Fruit fly (Drosophila melanogaster) whole organism, adult: ENCODE data around the gene cyr.
A peak's percentile ranks its signal among the peaks of the same experiment; 100 is the strongest.

ENCODE experiments used
- CG11617 ChIP-seq: fragments of 200-800 bp; sonication (Bioruptor generic); optimal IDR thresholded peaks from 2 replicates; lab custom pipeline; 2017; ENCODE audit warnings: mild to moderate bottlenecking, missing biosample characterization, missing genetic modification reagents, missing genetic modification characterization
- CG12768 ChIP-seq: fragments of 200-800 bp; sonication (Bioruptor generic); optimal IDR thresholded peaks from 2 replicates; lab custom pipeline; 2017; ENCODE audit warnings: missing biosample characterization, missing genetic modification characterization, mild to moderate bottlenecking, moderate library complexity, missing genetic modification reagents
- CG14711 ChIP-seq: fragments of 200-800 bp; sonication (Bioruptor generic); optimal IDR thresholded peaks from 2 replicates; lab custom pipeline; 2018; ENCODE audit warnings: missing biosample characterization, mild to moderate bottlenecking, missing genetic modification characterization, moderate library complexity
- CG1620 ChIP-seq: fragments of 200-800 bp; sonication (Bioruptor generic); optimal IDR thresholded peaks from 2 replicates; lab custom pipeline; 2016; ENCODE audit warnings: missing biosample characterization, missing genetic modification characterization
- CG33017 ChIP-seq: fragments of 200-800 bp; sonication (Bioruptor generic); optimal IDR thresholded peaks from 2 replicates; lab custom pipeline; 2018; ENCODE audit warnings: missing biosample characterization, mild to moderate bottlenecking, missing genetic modification characterization, moderate library complexity
- CG5204 ChIP-seq: fragments of 200-800 bp; sonication (Bioruptor generic); optimal IDR thresholded peaks from 2 replicates; lab custom pipeline; 2016; ENCODE audit warnings: missing biosample characterization, missing genetic modification characterization
- CG7045 ChIP-seq: fragments of 200-800 bp; sonication (Bioruptor generic); optimal IDR thresholded peaks from 2 replicates; lab custom pipeline; 2017; ENCODE audit warnings: missing biosample characterization, mild to moderate bottlenecking, missing genetic modification characterization
- CG7101 ChIP-seq: fragments of 200-800 bp; sonication (Bioruptor generic); optimal IDR thresholded peaks from 2 replicates; lab custom pipeline; 2018; ENCODE audit warnings: missing biosample characterization, mild to moderate bottlenecking, missing genetic modification characterization, moderate library complexity
- Clk ChIP-seq: fragments of 200-800 bp; sonication (Bioruptor generic); optimal IDR thresholded peaks from 2 replicates; lab custom pipeline; 2017; ENCODE audit warnings: missing biosample characterization, missing genetic modification characterization
- Crg-1 ChIP-seq: fragments of 200-800 bp; sonication (Bioruptor generic); optimal IDR thresholded peaks from 2 replicates; lab custom pipeline; 2016; ENCODE audit warnings: missing biosample characterization, missing genetic modification characterization
- Hr96 ChIP-seq: fragments of 200-800 bp; sonication (Bioruptor generic); optimal IDR thresholded peaks from 2 replicates; lab custom pipeline; 2016; ENCODE audit warnings: missing biosample characterization, missing genetic modification characterization
- Mnt ChIP-seq: fragments of 200-800 bp; sonication (Bioruptor generic); optimal IDR thresholded peaks from 2 replicates; lab custom pipeline; 2016; ENCODE audit warnings: missing biosample characterization, mild to moderate bottlenecking, missing genetic modification characterization
- bab1 ChIP-seq: fragments of 200-800 bp; sonication (Bioruptor generic); optimal IDR thresholded peaks from 3 replicates; lab custom pipeline; 2019; ENCODE audit warnings: missing biosample characterization, mild to moderate bottlenecking, missing genetic modification characterization, moderate library complexity
- cic ChIP-seq: fragments of 200-800 bp; sonication (Bioruptor generic); optimal IDR thresholded peaks from 2 replicates; lab custom pipeline; 2017; ENCODE audit warnings: missing biosample characterization, mild to moderate bottlenecking, missing genetic modification characterization, moderate library complexity
- cnc ChIP-seq, 2 experiments: fragments of >200 bp; optimal IDR thresholded peaks; 2 replicates each; lab custom pipeline; 2017
- kay ChIP-seq: fragments of 200-800 bp; sonication (Bioruptor generic); peaks from one replicate; lab custom pipeline; 2016; ENCODE audit warnings: missing biosample characterization, missing genetic modification characterization, borderline replicate concordance
- ovo ChIP-seq: fragments of 200-800 bp; sonication (Bioruptor generic); optimal IDR thresholded peaks from 2 replicates; lab custom pipeline; 2016; ENCODE audit warnings: missing biosample characterization, missing genetic modification characterization
- pad ChIP-seq: fragments of 200-800 bp; sonication (Bioruptor generic); optimal IDR thresholded peaks from 3 replicates; lab custom pipeline; 2017; ENCODE audit warnings: missing biosample characterization, missing genetic modification characterization, mild to moderate bottlenecking, moderate library complexity, missing genetic modification reagents
- tj ChIP-seq: fragments of 200-800 bp; sonication (Bioruptor generic); optimal IDR thresholded peaks from 3 replicates; lab custom pipeline; 2017; ENCODE audit warnings: missing biosample characterization, mild to moderate bottlenecking, missing genetic modification characterization, moderate library complexity
- toe ChIP-seq: fragments of 200-800 bp; sonication (Bioruptor generic); optimal IDR thresholded peaks from 2 replicates; lab custom pipeline; 2016; ENCODE audit warnings: missing biosample characterization, missing genetic modification characterization

The cyr gene

dm6 chrX:8145501-8146157, 10.1 kb upstream of the cyr start, which contains the start of the genes alpha-PheRS and CG2129:
Gene alpha-PheRS (minus strand): TSS chrX:8145602.
Gene CG2129 (plus strand): TSS chrX:8145839.
- TF ChIP-seq kay (GFP tag; lab: Kevin White, UChicago) (no peak), CG12768 (GFP tag; lab: Kevin White, UChicago) (no peak), CG7101 (tag; lab: Kevin White, UChicago) (peak; percentile 61), Hr96 (no peak), CG11617 (peak; percentile 57), toe (no peak), cnc (optimal IDR thresholded peaks at IDR 0.05; lab: Kevin White, UChicago) (no peak), pad (GFP tag; lab: Kevin White, UChicago) (peak; percentile 13), Mnt (peak; percentile 73), bab1 (GFP tag; lab: Kevin White, UChicago) (peak; percentile 77), CG33017 (tag; lab: Kevin White, UChicago) (no peak), Crg-1 (GFP tag; lab: Kevin White, UChicago) (peak; percentile 22), cic (GFP tag; lab: Kevin White, UChicago) (no peak), CG1620 (GFP tag; lab: Kevin White, UChicago) (peak; percentile 44), tj (peak; percentile 43), CG5204 (GFP tag; lab: Kevin White, UChicago) (no peak), CG14711 (tag; lab: Kevin White, UChicago) (peak; percentile 66)

- TF ChIP-seq Clk (GFP tag; lab: Kevin White, UChicago) (peak; percentile 30), bab1 (GFP tag; lab: Kevin White, UChicago) (peak; percentile 99), CG33017 (tag; lab: Kevin White, UChicago) (peak; percentile 83), Mnt (peak; percentile 90), CG5204 (GFP tag; lab: Kevin White, UChicago) (peak; percentile 82), CG11617 (peak; percentile 94), cnc (optimal IDR thresholded peaks at IDR 0.05; lab: Kevin White, UChicago) (no peak), tj (peak; percentile 81), CG7045 (GFP tag; lab: Kevin White, UChicago) (peak; percentile 78), Hr96 (no peak), CG12768 (GFP tag; lab: Kevin White, UChicago) (peak; percentile 83), pad (GFP tag; lab: Kevin White, UChicago) (peak; percentile 80), CG7101 (tag; lab: Kevin White, UChicago) (peak; percentile 95), cic (GFP tag; lab: Kevin White, UChicago) (peak; percentile 42), CG1620 (GFP tag; lab: Kevin White, UChicago) (peak; percentile 93), ovo (peak; percentile 67), kay (GFP tag; lab: Kevin White, UChicago) (no peak), toe (peak; percentile 87), CG14711 (tag; lab: Kevin White, UChicago) (peak; percentile 100), Crg-1 (GFP tag; lab: Kevin White, UChicago) (peak; percentile 85)
Measured at dm6 chrX:8143537-8143936, 8.0 kb upstream of the cyr start, which contains the start of gene CG17982. Gene CG17982 (minus strand): TSS chrX:8143835.

- TF ChIP-seq tj (no peak), CG14711 (tag; lab: Kevin White, UChicago) (peak; percentile 22), CG33017 (tag; lab: Kevin White, UChicago) (peak; percentile 18)
Measured at dm6 chrX:8142067-8142462, 6.6 kb upstream of the cyr start, which contains the start of gene Smox. Gene Smox (minus strand): TSS chrX:8142279.

dm6 chrX:8141353-8142066, 6.0 kb upstream of the cyr start:
- TF ChIP-seq Clk (GFP tag; lab: Kevin White, UChicago) (no peak), Hr96 (no peak), Crg-1 (GFP tag; lab: Kevin White, UChicago) (peak; percentile 8), bab1 (GFP tag; lab: Kevin White, UChicago) (no peak), tj (peak; percentile 84), CG5204 (GFP tag; lab: Kevin White, UChicago) (no peak), CG7101 (tag; lab: Kevin White, UChicago) (peak; percentile 16), CG14711 (tag; lab: Kevin White, UChicago) (no peak), cic (GFP tag; lab: Kevin White, UChicago) (peak; percentile 43), CG11617 (peak; percentile 57), ovo (peak; percentile 97), cnc (optimal IDR thresholded peaks at IDR 0.05; lab: Kevin White, UChicago) (no peak), Mnt (peak; percentile 44), pad (GFP tag; lab: Kevin White, UChicago) (peak; percentile 98), kay (GFP tag; lab: Kevin White, UChicago) (no peak), CG12768 (GFP tag; lab: Kevin White, UChicago) (peak; percentile 38), CG7045 (GFP tag; lab: Kevin White, UChicago) (no peak)

dm6 chrX:8140707-8141106, 5.2 kb upstream of the cyr start:
- TF ChIP-seq bab1 (GFP tag; lab: Kevin White, UChicago) (no peak), CG11617 (no peak), CG5204 (GFP tag; lab: Kevin White, UChicago) (no peak), CG7045 (GFP tag; lab: Kevin White, UChicago) (no peak), Mnt (no peak), CG14711 (tag; lab: Kevin White, UChicago) (no peak), CG1620 (GFP tag; lab: Kevin White, UChicago) (no peak), cnc (optimal IDR thresholded peaks at IDR 0.05; lab: Kevin White, UChicago) (no peak), Clk (GFP tag; lab: Kevin White, UChicago) (no peak), kay (GFP tag; lab: Kevin White, UChicago) (no peak), CG7101 (tag; lab: Kevin White, UChicago) (no peak), CG12768 (GFP tag; lab: Kevin White, UChicago) (no peak), Hr96 (no peak), toe (no peak), CG33017 (tag; lab: Kevin White, UChicago) (no peak), Crg-1 (GFP tag; lab: Kevin White, UChicago) (no peak), tj (no peak)
